Fruit fly (Drosophila melanogaster) whole organism, embryonic: ENCODE data around the gene dock.

Experiments used
- Abd-B ChIP-seq: fragments of 200-800 bp; sonication (Bioruptor generic); optimal IDR thresholded peaks from 2 replicates; lab custom pipeline; 2018; ENCODE audit warnings: missing biosample characterization, mild to moderate bottlenecking, missing genetic modification characterization, moderate library complexity
- Asciz ChIP-seq: fragments of 200-800 bp; sonication (Bioruptor generic); optimal IDR thresholded peaks from 2 replicates; lab custom pipeline; 2017; ENCODE audit warnings: missing biosample characterization, mild to moderate bottlenecking, missing genetic modification characterization, missing genetic modification reagents
- CG1024 ChIP-seq: fragments of 200-800 bp; sonication (Bioruptor generic); IDR thresholded peaks from 2 replicates; pipeline ENCODE4 v1.3.6; 2022; ENCODE audit warnings: missing biosample characterization, missing genetic modification characterization
- CG10321 ChIP-seq: fragments of 200-800 bp; sonication (Bioruptor generic); IDR thresholded peaks from 2 replicates; pipeline ENCODE4 v1.3.6; 2022; ENCODE audit warnings: missing biosample characterization, missing genetic modification characterization
- CG11695 ChIP-seq: fragments of 200-800 bp; sonication (Bioruptor generic); IDR thresholded peaks from 3 replicates; pipeline ENCODE4 v1.3.6; 2022; ENCODE audit warnings: missing biosample characterization, missing genetic modification characterization
- CG12071 ChIP-seq: fragments of 200-800 bp; sonication (Bioruptor generic); optimal IDR thresholded peaks from 3 replicates; lab custom pipeline; 2018; ENCODE audit warnings: missing biosample characterization, mild to moderate bottlenecking, missing genetic modification characterization
- CG12942 ChIP-seq: fragments of 200-800 bp; sonication (Bioruptor generic); optimal IDR thresholded peaks from 3 replicates; lab custom pipeline; 2016; ENCODE audit warnings: missing biosample characterization, missing genetic modification characterization
- CG17359 ChIP-seq: fragments of 200-800 bp; sonication (Bioruptor generic); optimal IDR thresholded peaks from 3 replicates; lab custom pipeline; 2018; ENCODE audit warnings: missing biosample characterization, mild to moderate bottlenecking, missing genetic modification characterization, moderate library complexity
- CG2202 ChIP-seq: fragments of 200-800 bp; sonication (Bioruptor generic); optimal IDR thresholded peaks from 2 replicates; lab custom pipeline; 2018; ENCODE audit warnings: missing biosample characterization, mild to moderate bottlenecking, missing genetic modification characterization
- CG2875 ChIP-seq: fragments of 200-800 bp; sonication (Bioruptor generic); optimal IDR thresholded peaks from 2 replicates; lab custom pipeline; 2017; ENCODE audit warnings: missing biosample characterization, mild to moderate bottlenecking, missing genetic modification characterization, missing genetic modification reagents
- CG30403 ChIP-seq: fragments of 200-800 bp; sonication (Bioruptor generic); optimal IDR thresholded peaks from 3 replicates; lab custom pipeline; 2016; ENCODE audit warnings: missing biosample characterization, missing genetic modification characterization
- CG31388 ChIP-seq: fragments of 200-800 bp; sonication (Bioruptor generic); optimal IDR thresholded peaks from 2 replicates; lab custom pipeline; 2016; ENCODE audit warnings: missing biosample characterization, missing genetic modification characterization
- CG34376 ChIP-seq: fragments of 200-800 bp; sonication (Bioruptor generic); optimal IDR thresholded peaks from 2 replicates; lab custom pipeline; 2018; ENCODE audit warnings: missing biosample characterization, mild to moderate bottlenecking, missing genetic modification characterization
- CG3726 ChIP-seq: fragments of 200-800 bp; sonication (Bioruptor generic); IDR thresholded peaks from 3 replicates; pipeline ENCODE4, ENCODE4 v1.3.6; 2022; ENCODE audit warnings: missing biosample characterization, missing genetic modification characterization
- CG42726 ChIP-seq: fragments of 200-800 bp; sonication (Bioruptor generic); IDR thresholded peaks from 2 replicates; pipeline ENCODE4 v1.3.6; 2022; ENCODE audit warnings: missing biosample characterization, missing genetic modification characterization; ENCODE audit not compliant: partially characterized antibody
- CG4707 ChIP-seq: fragments of 200-800 bp; sonication (Bioruptor generic); optimal IDR thresholded peaks from 2 replicates; lab custom pipeline; 2018; ENCODE audit warnings: missing biosample characterization, mild to moderate bottlenecking, missing genetic modification characterization, moderate library complexity
- CG6254 ChIP-seq: fragments of 200-800 bp; sonication (Bioruptor generic); optimal IDR thresholded peaks from 3 replicates; lab custom pipeline; 2017; ENCODE audit warnings: mild to moderate bottlenecking, missing biosample characterization, missing genetic modification reagents, missing genetic modification characterization
- CG6272 ChIP-seq: fragments of 200-800 bp; sonication (Bioruptor generic); IDR thresholded peaks from 2 replicates; pipeline ENCODE4 v1.3.6; 2022; ENCODE audit warnings: missing biosample characterization, missing genetic modification characterization
- CG6689 ChIP-seq: fragments of 200-800 bp; sonication (Bioruptor generic); IDR thresholded peaks from 2 replicates; pipeline ENCODE4 v1.3.6; 2022; ENCODE audit warnings: missing biosample characterization, missing genetic modification characterization
- CG7357 ChIP-seq: fragments of 200-800 bp; sonication (Bioruptor generic); IDR thresholded peaks from 3 replicates; pipeline ENCODE4 v1.3.6; 2022; ENCODE audit warnings: missing biosample characterization, missing genetic modification characterization
- CG8089 ChIP-seq: fragments of 200-800 bp; sonication (Bioruptor generic); optimal IDR thresholded peaks from 3 replicates; lab custom pipeline; 2016; ENCODE audit warnings: missing biosample characterization, missing genetic modification characterization
- CG8388 ChIP-seq: fragments of 200-800 bp; sonication (Bioruptor generic); optimal IDR thresholded peaks from 2 replicates; lab custom pipeline; 2019; ENCODE audit warnings: missing biosample characterization, mild to moderate bottlenecking, missing genetic modification characterization, moderate library complexity
- CG9215 ChIP-seq: fragments of 200-800 bp; sonication (Bioruptor generic); IDR thresholded peaks from 2 replicates; pipeline ENCODE4 v1.3.6; 2022; ENCODE audit warnings: missing biosample characterization, missing genetic modification characterization
- CkIIα-i1 ChIP-seq: fragments of 200-800 bp; sonication (Bioruptor generic); IDR thresholded peaks from 2 replicates; pipeline ENCODE4 v1.3.6; 2022; ENCODE audit warnings: missing biosample characterization, missing genetic modification characterization
- Dref ChIP-seq: fragments of 200-800 bp; sonication (Bioruptor generic); IDR thresholded peaks from 2 replicates; pipeline ENCODE4 v1.3.6; 2022; ENCODE audit warnings: missing biosample characterization, missing genetic modification characterization
- HmgD ChIP-seq: fragments of 200-800 bp; sonication (Bioruptor generic); optimal IDR thresholded peaks from 3 replicates; lab custom pipeline; 2016; ENCODE audit warnings: missing biosample characterization, missing genetic modification characterization
- HmgZ ChIP-seq: fragments of 200-800 bp; sonication (Bioruptor generic); optimal IDR thresholded peaks from 2 replicates; lab custom pipeline; 2018; ENCODE audit warnings: missing biosample characterization, mild to moderate bottlenecking, missing genetic modification characterization
- Lpt ChIP-seq: fragments of >200 bp; optimal IDR thresholded peaks from 2 replicates; lab custom pipeline; 2018; ENCODE audit warnings: missing biosample characterization, missing genetic modification characterization
- NC2α ChIP-seq: fragments of 200-800 bp; sonication (Bioruptor generic); optimal IDR thresholded peaks from 2 replicates; lab custom pipeline; 2016; ENCODE audit warnings: missing biosample characterization, missing genetic modification characterization
- Opbp ChIP-seq: fragments of 200-800 bp; sonication (Bioruptor generic); IDR thresholded peaks from 3 replicates; pipeline ENCODE4 v1.3.6; 2022; ENCODE audit warnings: missing biosample characterization, missing genetic modification characterization; ENCODE audit not compliant: partially characterized antibody
- Sox102F ChIP-seq: fragments of 200-800 bp; sonication (Bioruptor generic); optimal IDR thresholded peaks from 2 replicates; lab custom pipeline; 2018; ENCODE audit warnings: missing biosample characterization, mild to moderate bottlenecking, missing genetic modification characterization, moderate library complexity
- YL-1 ChIP-seq: fragments of 200-800 bp; sonication (Bioruptor generic); optimal IDR thresholded peaks from 3 replicates; lab custom pipeline; 2017; ENCODE audit warnings: missing biosample characterization, mild to moderate bottlenecking, missing genetic modification characterization
- al ChIP-seq: fragments of 200-800 bp; sonication (Bioruptor generic); IDR thresholded peaks from 2 replicates; pipeline ENCODE4 v1.3.6; 2022; ENCODE audit warnings: missing biosample characterization, missing genetic modification characterization
- chm ChIP-seq: fragments of 200-800 bp; sonication (Bioruptor generic); IDR thresholded peaks from 2 replicates; pipeline ENCODE4 v1.3.6; 2022; ENCODE audit warnings: missing biosample characterization, missing genetic modification characterization
- ci ChIP-seq: fragments of 200-800 bp; sonication (Bioruptor generic); IDR thresholded peaks from 3 replicates; pipeline ENCODE4 v1.3.6; 2022; ENCODE audit warnings: missing biosample characterization, missing genetic modification characterization
- dan ChIP-seq: fragments of 200-800 bp; sonication (Bioruptor generic); IDR thresholded peaks from 2 replicates; pipeline ENCODE4 v1.3.6; 2022; ENCODE audit warnings: missing biosample characterization, missing genetic modification characterization
- dm ChIP-seq: fragments of 200-800 bp; sonication (Bioruptor generic); optimal IDR thresholded peaks from 3 replicates; lab custom pipeline; 2016; ENCODE audit warnings: missing biosample characterization, missing genetic modification characterization
- fu2 ChIP-seq: fragments of 200-800 bp; sonication (Bioruptor generic); optimal IDR thresholded peaks from 2 replicates; lab custom pipeline; 2016; ENCODE audit warnings: missing biosample characterization, missing genetic modification characterization
- gro ChIP-seq: fragments of 200-800 bp; sonication (Bioruptor generic); optimal IDR thresholded peaks from 2 replicates; lab custom pipeline; 2016; ENCODE audit warnings: missing biosample characterization, missing genetic modification characterization
- gsb-n ChIP-seq: fragments of 200-800 bp; sonication (Bioruptor generic); optimal IDR thresholded peaks from 3 replicates; lab custom pipeline; 2018; ENCODE audit warnings: missing biosample characterization, mild to moderate bottlenecking, missing genetic modification characterization
- h ChIP-seq: fragments of >200 bp; optimal IDR thresholded peaks from 2 replicates; lab custom pipeline; 2017
- lmd ChIP-seq: fragments of 200-800 bp; sonication (Bioruptor generic); IDR thresholded peaks from 2 replicates; pipeline ENCODE4 v1.3.6; 2022; ENCODE audit warnings: missing biosample characterization, missing genetic modification characterization
- pita ChIP-seq: fragments of 200-800 bp; sonication (Bioruptor generic); optimal IDR thresholded peaks from 2 replicates; lab custom pipeline; 2017; ENCODE audit warnings: missing biosample characterization, mild to moderate bottlenecking, missing genetic modification characterization
- rib ChIP-seq: fragments of 200-800 bp; sonication (Bioruptor generic); IDR thresholded peaks from 2 replicates; pipeline ENCODE4 v1.3.6; 2022; ENCODE audit warnings: missing biosample characterization, missing genetic modification characterization
- row ChIP-seq: fragments of 200-800 bp; sonication (Bioruptor generic); IDR thresholded peaks from 3 replicates; pipeline ENCODE4 v1.3.6; 2022; ENCODE audit warnings: missing biosample characterization, missing genetic modification characterization
- salm ChIP-seq: fragments of 200-800 bp; sonication (Bioruptor generic); optimal IDR thresholded peaks from 2 replicates; lab custom pipeline; 2018; ENCODE audit warnings: missing biosample characterization, mild to moderate bottlenecking, missing genetic modification characterization
- slou ChIP-seq: fragments of 200-800 bp; sonication (Bioruptor generic); optimal IDR thresholded peaks from 3 replicates; lab custom pipeline; 2016; ENCODE audit warnings: missing biosample characterization, missing genetic modification characterization
- slp2 ChIP-seq: fragments of 200-800 bp; sonication (Bioruptor generic); optimal IDR thresholded peaks from 2 replicates; lab custom pipeline; 2016; ENCODE audit warnings: missing biosample characterization, missing genetic modification characterization
- sqz ChIP-seq: fragments of 200-800 bp; sonication (Bioruptor generic); optimal IDR thresholded peaks from 3 replicates; lab custom pipeline; 2018; ENCODE audit warnings: missing biosample characterization, mild to moderate bottlenecking, missing genetic modification characterization
- tll ChIP-seq, 2 experiments: fragments of 200-800 bp in 1 of 2; fragments of >200 bp in 1 of 2; sonication (Bioruptor generic) in 1 of 2; optimal IDR thresholded peaks; 2 replicates each; lab custom pipeline; 2017 to 2019; ENCODE audit warnings: missing biosample characterization in 2 of 2, missing genetic modification characterization in 2 of 2, mild to moderate bottlenecking in 1 of 2, moderate library complexity in 1 of 2

Gene dock

dm6 chr2L:845341-846004 lies 19.7 kb downstream of the dock start (continued):
- TF ChIP-seq lmd (GFP tag; lab: Robert Waterston, UW) (peak; percentile 93), Sox102F (GFP tag; lab: Kevin White, UChicago) (peak; percentile 91), rib (GFP tag; lab: Robert Waterston, UW) (peak; percentile 76), Dref (GFP tag; lab: Robert Waterston, UW) (peak; percentile 38; the same call in 1 of the 2 replicates), CG6254 (peak; percentile 74), chm (GFP tag; lab: Robert Waterston, UW) (peak; percentile 89), CG1024 (GFP tag; lab: Robert Waterston, UW) (peak; percentile 78), tll (GFP tag; optimal IDR thresholded peaks at IDR 0.05; lab: Kevin White, UChicago) (no peak), CG6272 (GFP tag; lab: Robert Waterston, UW) (peak; percentile 80), CG3726 (GFP tag; lab: Robert Waterston, UW) (peak; percentile 67; the same call in 2 of the 3 replicates), CG8089 (GFP tag; lab: Kevin White, UChicago) (peak; percentile 83), Asciz (GFP tag; lab: Kevin White, UChicago) (peak; percentile 87), Opbp (no peak), gro (GFP tag; lab: Kevin White, UChicago) (peak; percentile 69), Abd-B (GFP tag; lab: Kevin White, UChicago) (peak; percentile 78), slp2 (GFP tag; lab: Kevin White, UChicago) (peak; percentile 85), ci (GFP tag; lab: Robert Waterston, UW) (peak; percentile 97), Lpt (GFP tag; lab: Kevin White, UChicago) (no peak), CG42726 (GFP tag; lab: Robert Waterston, UW) (no peak), CG12942 (GFP tag; lab: Kevin White, UChicago) (peak; percentile 78), slou (GFP tag; lab: Kevin White, UChicago) (peak; percentile 44), CG17359 (tag; lab: Kevin White, UChicago) (peak; percentile 94), CG34376 (GFP tag; lab: Kevin White, UChicago) (peak; percentile 67), dm (GFP tag; lab: Kevin White, UChicago) (peak; percentile 80), NC2α (GFP tag; lab: Kevin White, UChicago) (peak; percentile 66), CG2202 (peak; percentile 37), CG8388 (GFP tag; lab: Kevin White, UChicago) (peak; percentile 73), CG9215 (GFP tag; lab: Robert Waterston, UW) (peak; percentile 72), CG11695 (GFP tag; lab: Robert Waterston, UW) (peak; percentile 83), salm (tag; lab: Kevin White, UChicago) (peak; percentile 59), CG10321 (GFP tag; lab: Robert Waterston, UW) (peak; percentile 68), CG30403 (GFP tag; lab: Kevin White, UChicago) (peak; percentile 84), h (no peak), CG12071 (peak; percentile 95), al (GFP tag; lab: Robert Waterston, UW) (peak; percentile 84), pita (GFP tag; lab: Kevin White, UChicago) (no peak), row (GFP tag; lab: Robert Waterston, UW) (peak; percentile 93), CG31388 (GFP tag; lab: Kevin White, UChicago) (peak; percentile 57), HmgZ (tag; lab: Kevin White, UChicago) (peak; percentile 83), sqz (GFP tag; lab: Kevin White, UChicago) (peak; percentile 44), dan (GFP tag; lab: Robert Waterston, UW) (no peak), CG6689 (GFP tag; lab: Robert Waterston, UW) (peak; percentile 85), CG7357 (peak; percentile 75), YL-1 (peak; percentile 62), gsb-n (tag; lab: Kevin White, UChicago) (peak; percentile 64), fu2 (GFP tag; lab: Kevin White, UChicago) (peak; percentile 80), CG4707 (GFP tag; lab: Kevin White, UChicago) (peak; percentile 75), CkIIα-i1 (0 out of 2 replicates have a peak, but pooled peaks have one; percentile 33), HmgD (GFP tag; lab: Kevin White, UChicago) (peak; percentile 17), CG2875 (GFP tag; lab: Kevin White, UChicago) (peak; percentile 86)
